Worm (Caenorhabditis elegans) whole organism, midembryonic: ENCODE results near the gene nipi-4.

ENCODE experiments used
- T22C8.4 ChIP-seq: fragments of 200-800 bp; sonication (Bioruptor generic); IDR thresholded peaks from 2 replicates; pipeline ENCODE4 v1.3.6; 2022; ENCODE audit warnings: missing genetic modification characterization, missing compliant biosample characterization
- cog-1 ChIP-seq: sonication (generic microtip); optimal IDR thresholded peaks from 2 replicates; lab custom pipeline; 2016; ENCODE audit warnings: missing genetic modification characterization, missing compliant biosample characterization
- flt-1 ChIP-seq: fragments of 200-800 bp; sonication (Bioruptor generic); IDR thresholded peaks from 2 replicates; pipeline ENCODE4 v1.3.6; 2022; ENCODE audit warnings: missing genetic modification characterization, missing compliant biosample characterization
- klf-2 ChIP-seq: fragments of 200-800 bp; sonication (Bioruptor generic); conservative IDR thresholded peaks from 2 replicates; pipeline ENCODE4 v1.3.6; 2022; ENCODE audit warnings: missing genetic modification reagents, missing genetic modification characterization, missing compliant biosample characterization
- med-1 ChIP-seq: sonication (generic microtip); optimal IDR thresholded peaks from 2 replicates; lab custom pipeline; 2017; ENCODE audit warnings: missing genetic modification characterization, mild to moderate bottlenecking, missing compliant biosample characterization, antibody characterized with exemption, missing genetic modification reagents; ENCODE audit not compliant: insufficient read depth
- ref-1 ChIP-seq: fragments of 200-800 bp; sonication (Bioruptor generic); conservative IDR thresholded peaks from 2 replicates; pipeline ENCODE4 v1.3.6; 2022; ENCODE audit warnings: missing genetic modification reagents, missing genetic modification characterization, missing compliant biosample characterization
- tab-1 ChIP-seq: fragments of 200-800 bp; sonication (Bioruptor generic); IDR thresholded peaks from 2 replicates; pipeline ENCODE4 v1.3.6; 2022; ENCODE audit warnings: missing genetic modification characterization, missing compliant biosample characterization
- ztf-23 ChIP-seq: fragments of 200-800 bp; sonication (Bioruptor generic); IDR thresholded peaks from 2 replicates; pipeline ENCODE4 v1.3.6; 2022; ENCODE audit warnings: missing genetic modification reagents, missing genetic modification characterization, missing compliant biosample characterization
- ztf-29 ChIP-seq: fragments of 200-800 bp; sonication (Bioruptor generic); IDR thresholded peaks from 2 replicates; pipeline ENCODE4 v1.3.6; 2022; ENCODE audit warnings: missing genetic modification reagents, missing genetic modification characterization, missing compliant biosample characterization

nipi-4 gene

DNA sequence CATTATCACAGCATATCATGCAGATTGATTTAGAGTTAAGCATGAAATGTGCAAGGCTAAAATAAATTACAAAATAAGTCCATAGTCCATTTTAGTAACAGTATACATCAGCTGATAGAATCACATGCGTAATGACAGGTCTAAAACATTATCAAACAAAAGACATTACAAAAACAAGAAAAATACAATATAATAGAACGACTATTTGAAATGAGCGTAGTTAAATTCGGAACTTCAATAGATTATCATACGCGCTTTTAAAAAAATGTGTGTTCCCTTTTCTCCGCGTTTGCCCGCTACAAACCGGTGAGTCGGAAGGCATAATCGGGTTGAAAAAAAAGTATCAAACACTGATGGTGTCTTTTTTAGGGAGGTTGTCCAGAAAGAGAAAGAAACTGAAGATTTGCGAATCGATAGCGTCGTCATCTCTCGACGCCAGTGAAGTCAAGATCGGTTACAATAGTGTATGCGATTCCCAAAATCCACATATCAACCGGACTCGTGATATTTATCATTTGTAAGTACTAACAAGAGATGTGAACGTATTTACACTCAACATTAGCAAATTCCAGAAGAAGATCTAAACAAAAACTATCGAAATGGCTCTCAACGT is 15.1 kb downstream of the nipi-4 start, which contains the start of gene C37C3.2:
Gene C37C3.2, plus strand, starts transcription at position 563 of the 613 bp plus-strand sequence.
- TF ChIP-seq ztf-23 (GFP tag; lab: Robert Waterston, UW) (no peak), med-1 (GFP tag; lab: Kevin White, UChicago) (no peak), flt-1 (GFP tag; lab: Robert Waterston, UW) (no peak), ref-1 (no peak), T22C8.4 (no peak), ztf-29 (GFP tag; lab: Robert Waterston, UW) (no peak), cog-1 (no peak), tab-1 (no peak), klf-2 (GFP tag; lab: Robert Waterston, UW) (no peak)

DNA sequence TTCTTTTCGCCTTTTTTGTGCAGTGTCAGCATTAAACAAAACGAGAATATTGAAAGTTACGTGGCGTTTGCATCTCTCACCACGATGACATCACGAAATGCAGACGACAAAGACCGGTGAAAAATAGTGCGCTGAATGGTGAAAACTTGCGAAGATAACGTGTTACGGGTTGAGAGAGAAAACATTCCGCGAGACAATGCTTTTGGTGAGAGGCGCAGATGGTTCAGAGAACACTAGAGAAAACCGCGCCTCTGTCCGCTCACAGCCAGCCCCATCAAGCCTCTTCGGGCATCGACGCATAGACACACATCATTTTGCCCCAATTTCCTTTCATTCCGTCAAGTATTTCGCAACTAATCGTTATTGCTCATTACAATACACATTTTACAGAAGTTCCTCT is 16.0 kb downstream of the nipi-4 start, which contains the start of the genes C37C3.9 and C37C3.18:
Gene C37C3.9, minus strand, starts transcription at position 98 of the 400 bp plus-strand sequence.
Gene C37C3.18, plus strand, starts transcription at position 391 of the 400 bp plus-strand sequence.
- TF ChIP-seq cog-1 (peak; percentile 30), klf-2 (GFP tag; lab: Robert Waterston, UW) (no peak), ztf-29 (GFP tag; lab: Robert Waterston, UW) (no peak), tab-1 (0 out of 2 replicates have a peak, but pooled peaks have one; percentile 42), ref-1 (no peak), ztf-23 (GFP tag; lab: Robert Waterston, UW) (no peak), flt-1 (GFP tag; lab: Robert Waterston, UW) (0 out of 2 replicates have a peak, but pooled peaks have one; percentile 49), T22C8.4 (no peak), med-1 (GFP tag; lab: Kevin White, UChicago) (no peak)

DNA sequence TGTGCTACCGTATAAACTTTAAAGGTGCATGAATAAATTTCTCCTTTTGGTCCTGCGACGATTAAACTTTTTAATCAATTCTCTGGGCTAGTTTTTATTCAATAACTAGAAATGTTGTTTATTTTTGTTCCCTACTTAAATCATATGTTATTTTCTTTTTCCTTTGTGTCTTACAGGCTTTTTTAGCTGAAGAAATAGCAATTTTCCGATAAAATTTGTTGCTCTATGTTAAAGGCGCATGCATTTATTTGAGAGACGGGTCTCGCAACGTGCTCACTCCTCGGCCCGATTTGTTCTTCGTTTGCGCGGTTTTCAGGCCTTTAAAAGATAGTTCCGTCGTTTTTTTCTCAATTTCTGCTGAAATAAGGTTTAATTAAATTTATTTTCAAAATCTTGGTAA is 16.7 kb downstream of the nipi-4 start:
- no peak for TF ChIP-seq tab-1

DNA sequence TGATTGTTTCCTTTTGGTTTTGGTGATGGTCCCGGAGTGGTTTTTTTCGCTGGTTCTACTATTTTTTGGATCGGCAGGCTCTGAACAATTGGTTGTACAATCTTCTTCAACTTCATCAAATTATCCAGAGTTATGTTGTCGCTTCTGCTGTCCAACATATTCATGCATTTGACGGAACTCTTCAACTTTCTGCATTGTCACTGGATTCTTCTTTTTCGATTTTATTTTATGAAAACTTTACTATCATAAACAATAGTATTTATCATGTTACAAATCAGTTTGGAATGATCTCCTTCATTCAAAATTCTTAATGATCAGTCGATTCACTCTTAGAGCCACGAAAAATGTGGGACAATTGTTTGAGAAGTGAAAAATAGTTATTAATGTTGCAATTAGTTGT is 18.5 kb downstream of the nipi-4 start:
- TF ChIP-seq tab-1 (no peak), klf-2 (GFP tag; lab: Robert Waterston, UW) (no peak), T22C8.4 (no peak), ztf-23 (GFP tag; lab: Robert Waterston, UW) (no peak), cog-1 (no peak), flt-1 (GFP tag; lab: Robert Waterston, UW) (no peak), ztf-29 (GFP tag; lab: Robert Waterston, UW) (no peak), ref-1 (no peak), med-1 (GFP tag; lab: Kevin White, UChicago) (no peak)

DNA sequence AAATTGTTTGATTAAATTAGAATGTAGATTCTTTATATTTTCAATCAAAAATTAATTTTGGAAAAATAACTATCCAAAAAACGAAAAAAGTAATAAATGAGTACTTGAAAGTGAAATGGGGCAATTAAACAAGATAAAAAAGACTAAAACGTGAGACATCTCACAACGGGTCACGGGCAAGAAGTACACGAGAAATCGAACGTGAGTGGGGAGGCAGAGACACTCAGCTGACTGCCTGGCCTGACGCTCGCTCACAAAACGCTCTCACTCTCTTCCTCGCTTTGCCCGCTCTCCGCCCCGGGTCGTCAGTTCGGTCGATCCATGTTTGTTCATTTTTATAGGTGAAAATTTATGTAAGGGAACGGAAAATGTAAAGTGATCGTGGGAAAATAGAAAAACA is 22.4 kb downstream of the nipi-4 start:
- TF ChIP-seq cog-1 (peak; percentile 1), klf-2 (GFP tag; lab: Robert Waterston, UW) (no peak), med-1 (GFP tag; lab: Kevin White, UChicago) (no peak)

DNA sequence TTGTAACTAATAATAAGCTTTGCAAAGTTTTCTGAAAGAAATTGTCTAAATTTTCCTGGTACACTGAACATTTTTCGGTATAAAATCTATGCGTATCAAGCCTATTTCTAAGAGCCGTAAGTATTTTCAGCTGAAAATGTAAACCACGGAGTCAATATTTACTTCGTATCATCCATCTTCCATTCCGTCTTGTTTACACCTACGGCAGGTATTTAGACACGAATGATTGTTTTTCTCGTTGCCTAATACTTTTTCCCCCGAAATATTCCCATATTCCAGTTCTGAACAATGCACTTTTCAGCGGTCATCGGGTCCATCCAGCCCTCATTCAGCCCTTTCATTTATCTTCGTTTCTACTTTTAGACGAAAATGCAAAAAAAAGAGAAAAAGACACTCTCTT is 22.9 kb downstream of the nipi-4 start:
- no peak for TF ChIP-seq klf-2 (GFP tag; lab: Robert Waterston, UW)
- TF ChIP-seq ref-1: no peak
- no peak for TF ChIP-seq T22C8.4
- no peak for TF ChIP-seq med-1 (GFP tag; lab: Kevin White, UChicago)
- TF ChIP-seq ztf-29 (GFP tag; lab: Robert Waterston, UW): no peak
- no peak for TF ChIP-seq tab-1
- TF ChIP-seq cog-1: no peak
- no peak for TF ChIP-seq flt-1 (GFP tag; lab: Robert Waterston, UW)
- TF ChIP-seq ztf-23 (GFP tag; lab: Robert Waterston, UW): no peak

DNA sequence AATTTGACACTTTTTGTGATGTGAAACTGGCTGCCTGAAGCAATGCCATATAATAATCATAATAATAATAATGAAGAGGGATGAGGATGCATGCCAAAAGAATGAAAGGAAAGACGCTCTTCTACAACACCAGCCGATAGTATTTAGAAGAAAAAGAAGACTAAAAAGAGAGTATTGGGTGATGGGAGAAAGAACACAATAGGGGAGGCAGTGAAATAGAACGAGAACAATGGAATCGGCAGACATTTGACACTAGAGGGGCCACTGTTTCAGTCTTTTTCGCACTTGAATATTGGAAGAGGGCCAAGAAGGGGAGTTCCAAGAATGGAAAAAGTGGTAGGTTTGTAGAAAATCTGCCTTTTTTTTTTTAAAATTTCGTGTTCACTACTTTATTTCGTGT is 23.4 kb downstream of the nipi-4 start, which contains the start of gene memo-1:
Gene memo-1, minus strand, starts transcription at position 2 of the 400 bp plus-strand sequence.
- TF ChIP-seq tab-1 (no peak), T22C8.4 (no peak), flt-1 (GFP tag; lab: Robert Waterston, UW) (no peak), ref-1 (no peak), klf-2 (GFP tag; lab: Robert Waterston, UW) (no peak), med-1 (GFP tag; lab: Kevin White, UChicago) (no peak), ztf-29 (GFP tag; lab: Robert Waterston, UW) (no peak), ztf-23 (GFP tag; lab: Robert Waterston, UW) (no peak), cog-1 (no peak)

DNA sequence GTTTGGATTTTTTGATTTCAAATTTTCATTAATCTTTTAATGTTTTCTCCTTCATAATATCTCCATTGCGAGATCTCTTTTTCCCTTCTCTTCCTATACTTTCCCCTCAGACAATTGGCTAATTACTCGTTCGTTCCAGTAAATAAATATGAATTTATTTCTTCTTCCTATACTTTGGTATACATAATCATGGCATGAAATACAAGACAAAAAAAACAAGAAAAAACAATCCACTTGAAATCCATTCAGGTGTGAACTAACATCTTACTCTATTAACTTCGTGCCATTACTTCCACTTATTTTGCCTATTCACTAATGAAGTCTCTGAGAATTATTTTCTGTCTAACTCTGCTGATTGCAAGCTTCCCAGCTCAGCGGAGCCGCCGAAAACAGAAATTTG is 28.4 kb downstream of the nipi-4 start, which contains the start of gene grd-8:
Gene grd-8, plus strand, starts transcription at position 301 of the 400 bp plus-strand sequence.
- TF ChIP-seq T22C8.4 (no peak), ref-1 (no peak), ztf-23 (GFP tag; lab: Robert Waterston, UW) (no peak), med-1 (GFP tag; lab: Kevin White, UChicago) (no peak), tab-1 (no peak), flt-1 (GFP tag; lab: Robert Waterston, UW) (no peak), klf-2 (GFP tag; lab: Robert Waterston, UW) (no peak), ztf-29 (GFP tag; lab: Robert Waterston, UW) (no peak), cog-1 (no peak)

DNA sequence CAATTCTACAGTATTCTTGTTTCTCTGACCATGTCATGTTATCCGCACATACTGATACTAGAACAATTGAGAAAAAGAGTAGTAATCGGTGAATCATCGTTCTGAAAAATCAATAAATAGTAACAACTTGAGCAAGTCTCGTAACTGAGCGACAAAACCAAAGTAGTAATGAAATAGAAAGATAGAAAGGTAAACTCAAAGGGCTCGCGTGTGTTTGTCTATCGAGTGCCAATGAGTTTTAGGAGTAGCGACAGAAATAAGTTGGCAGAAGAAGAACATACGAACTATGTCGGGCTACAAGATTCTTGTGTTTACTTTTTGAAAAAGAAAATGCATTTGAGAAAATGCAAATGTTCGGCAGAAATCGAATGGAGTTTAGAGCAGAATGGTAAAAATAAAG is 31.1 kb downstream of the nipi-4 start, which contains the start of gene C37C3.12:
Gene C37C3.12, minus strand, starts transcription at position 101 of the 400 bp plus-strand sequence.
- TF ChIP-seq klf-2 (GFP tag; lab: Robert Waterston, UW) (no peak), ztf-29 (GFP tag; lab: Robert Waterston, UW) (no peak)

DNA sequence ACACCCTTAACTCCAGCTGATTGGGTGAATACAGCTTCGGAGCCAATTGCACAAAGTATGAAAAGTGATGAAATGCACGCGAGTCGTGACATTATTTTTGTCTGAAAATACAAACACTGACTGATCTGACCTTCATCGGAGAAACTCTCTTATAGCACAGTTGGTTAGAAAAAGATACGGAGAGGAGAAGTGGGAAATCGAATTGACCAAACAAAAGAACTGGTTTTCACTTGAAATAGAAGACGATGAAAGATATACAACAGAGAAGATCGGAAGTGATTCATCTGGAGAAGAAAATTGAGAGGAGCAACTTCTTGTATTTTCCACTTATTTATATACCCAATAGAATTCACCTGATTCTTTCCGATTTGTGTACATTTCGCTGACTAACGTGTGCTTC is 32.8 kb downstream of the nipi-4 start, which contains the start of gene ttr-33:
Gene ttr-33, minus strand, starts transcription at position 101 of the 400 bp plus-strand sequence.
- TF ChIP-seq ref-1: no peak
